Worm (Caenorhabditis elegans) whole organism, L2 larva: ENCODE data around the gene W09D10.4.

Experiments used
- C34F6.9 ChIP-seq: fragments of 150-350 bp; optimal IDR thresholded peaks from 2 replicates; lab custom pipeline; 2014; ENCODE audit warnings: missing biosample characterization, missing genetic modification characterization
- F13H6.1 ChIP-seq: sonication (generic microtip); optimal IDR thresholded peaks from 2 replicates; lab custom pipeline; 2016; ENCODE audit warnings: missing genetic modification characterization, missing compliant biosample characterization
- R02D3.7 ChIP-seq: fragments of 150-350 bp; optimal IDR thresholded peaks from 2 replicates; lab custom pipeline; 2014; ENCODE audit warnings: missing biosample characterization, missing genetic modification characterization
- Y55F3AM.14 ChIP-seq: fragments of 200-800 bp; sonication (Bioruptor generic); optimal IDR thresholded peaks from 2 replicates; lab custom pipeline; 2018; ENCODE audit warnings: mild to moderate bottlenecking, missing genetic modification characterization, missing compliant biosample characterization
- ZK546.5 ChIP-seq: sonication (generic microtip); optimal IDR thresholded peaks from 2 replicates; lab custom pipeline; 2017; ENCODE audit warnings: missing biosample characterization, missing genetic modification characterization
- alr-1 ChIP-seq: fragments of 150-350 bp; optimal IDR thresholded peaks from 2 replicates; lab custom pipeline; 2014; ENCODE audit warnings: missing biosample characterization, missing genetic modification characterization
- aly-2 ChIP-seq: fragments of 150-350 bp; optimal IDR thresholded peaks from 2 replicates; lab custom pipeline; 2014; ENCODE audit warnings: missing biosample characterization, missing genetic modification characterization
- ama-1 ChIP-seq: fragments of 150-350 bp; optimal IDR thresholded peaks from 2 replicates; lab custom pipeline; 2018; ENCODE audit warnings: inconsistent platforms
- blmp-1 ChIP-seq: sonication (generic microtip); optimal IDR thresholded peaks from 2 replicates; lab custom pipeline; 2017; ENCODE audit warnings: missing genetic modification characterization, mild to moderate bottlenecking, missing compliant biosample characterization, antibody characterized with exemption, moderate library complexity; ENCODE audit not compliant: insufficient read depth
- ceh-16 ChIP-seq: fragments of 150-350 bp; optimal IDR thresholded peaks from 2 replicates; lab custom pipeline; 2014; ENCODE audit warnings: missing biosample characterization, missing genetic modification characterization
- ceh-82 ChIP-seq: fragments of 150-350 bp; optimal IDR thresholded peaks from 2 replicates; lab custom pipeline; 2014; ENCODE audit warnings: missing biosample characterization, missing genetic modification characterization
- crh-2 ChIP-seq: sonication (generic microtip); optimal IDR thresholded peaks from 2 replicates; lab custom pipeline; 2017; ENCODE audit warnings: missing biosample characterization, missing genetic modification characterization
- dmd-4 ChIP-seq: sonication (generic microtip); optimal IDR thresholded peaks from 2 replicates; lab custom pipeline; 2017; ENCODE audit warnings: missing biosample characterization, missing genetic modification characterization
- egl-27 ChIP-seq: sonication (generic microtip); optimal IDR thresholded peaks from 3 replicates; lab custom pipeline; 2017; ENCODE audit warnings: missing biosample characterization, missing genetic modification reagents, missing genetic modification characterization
- elt-1 ChIP-seq: fragments of 150-350 bp; optimal IDR thresholded peaks from 2 replicates; lab custom pipeline; 2014; ENCODE audit warnings: missing biosample characterization, missing genetic modification characterization
- elt-3 ChIP-seq: sonication (generic microtip); optimal IDR thresholded peaks from 2 replicates; lab custom pipeline; 2017; ENCODE audit warnings: missing biosample characterization, missing genetic modification characterization
- fos-1 ChIP-seq: fragments of 150-350 bp; optimal IDR thresholded peaks from 2 replicates; lab custom pipeline; 2014; ENCODE audit warnings: missing biosample characterization, missing genetic modification characterization
- gmeb-1 ChIP-seq: fragments of 150-350 bp; optimal IDR thresholded peaks from 2 replicates; lab custom pipeline; 2014; ENCODE audit warnings: missing biosample characterization, missing genetic modification characterization
- lin-11 ChIP-seq: fragments of 150-350 bp; sonication (generic microtip); optimal IDR thresholded peaks from 2 replicates; lab custom pipeline; 2014; ENCODE audit warnings: missing biosample characterization, missing genetic modification characterization, inconsistent platforms, mixed read lengths
- lin-13 ChIP-seq: fragments of 150-350 bp; optimal IDR thresholded peaks from 2 replicates; lab custom pipeline; 2014; ENCODE audit warnings: missing biosample characterization, missing genetic modification reagents, missing genetic modification characterization
- lin-39 ChIP-seq: fragments of 150-350 bp; optimal IDR thresholded peaks from 2 replicates; lab custom pipeline; 2014; ENCODE audit warnings: missing biosample characterization, missing genetic modification reagents, missing genetic modification characterization
- lsy-2 ChIP-seq, 2 experiments: fragments of 150-350 bp in 1 of 2; sonication (generic microtip) in 1 of 2; optimal IDR thresholded peaks; 2 replicates each; lab custom pipeline; 2014 to 2017; ENCODE audit warnings: missing biosample characterization in 2 of 2, missing genetic modification characterization in 2 of 2
- mab-5 ChIP-seq: fragments of 150-350 bp; optimal IDR thresholded peaks from 2 replicates; lab custom pipeline; 2014; ENCODE audit warnings: missing biosample characterization, missing genetic modification characterization
- mbf-1 ChIP-seq: sonication (generic microtip); optimal IDR thresholded peaks from 2 replicates; lab custom pipeline; 2017; ENCODE audit warnings: missing biosample characterization, missing genetic modification characterization
- mdl-1 ChIP-seq, 2 experiments: fragments of 150-350 bp in 1 of 2; sonication (generic microtip) in 1 of 2; optimal IDR thresholded peaks; 2 replicates each; lab custom pipeline; 2017; ENCODE audit warnings: missing biosample characterization in 2 of 2, missing genetic modification characterization in 2 of 2
- nhr-10 ChIP-seq: sonication (generic microtip); optimal IDR thresholded peaks from 2 replicates; lab custom pipeline; 2017; ENCODE audit warnings: missing biosample characterization, missing genetic modification characterization
- nhr-11 ChIP-seq: fragments of 150-350 bp; optimal IDR thresholded peaks from 2 replicates; lab custom pipeline; 2014; ENCODE audit warnings: missing biosample characterization, missing genetic modification characterization
- nhr-12 ChIP-seq: fragments of 150-350 bp; optimal IDR thresholded peaks from 2 replicates; lab custom pipeline; 2014; ENCODE audit warnings: missing biosample characterization, missing genetic modification characterization
- nhr-129 ChIP-seq: fragments of 150-350 bp; optimal IDR thresholded peaks from 2 replicates; lab custom pipeline; 2014; ENCODE audit warnings: missing biosample characterization, missing genetic modification characterization
- nhr-21 ChIP-seq: fragments of 150-350 bp; optimal IDR thresholded peaks from 2 replicates; lab custom pipeline; 2014; ENCODE audit warnings: missing biosample characterization, missing genetic modification characterization
- nhr-23 ChIP-seq: fragments of 150-350 bp; optimal IDR thresholded peaks from 2 replicates; lab custom pipeline; 2014; ENCODE audit warnings: missing biosample characterization, missing genetic modification reagents, missing genetic modification characterization
- nhr-237 ChIP-seq: fragments of 150-350 bp; optimal IDR thresholded peaks from 2 replicates; lab custom pipeline; 2014; ENCODE audit warnings: missing biosample characterization, missing genetic modification characterization
- nhr-25 ChIP-seq: fragments of 150-350 bp; sonication (generic microtip); optimal IDR thresholded peaks from 3 replicates; lab custom pipeline; 2014; ENCODE audit warnings: missing biosample characterization, missing genetic modification characterization
- nhr-6 ChIP-seq: fragments of 150-350 bp; optimal IDR thresholded peaks from 2 replicates; lab custom pipeline; 2014; ENCODE audit warnings: missing biosample characterization, missing genetic modification characterization
- nhr-77 ChIP-seq: fragments of 150-350 bp; optimal IDR thresholded peaks from 2 replicates; lab custom pipeline; 2014; ENCODE audit warnings: missing biosample characterization, missing genetic modification characterization
- peb-1 ChIP-seq: fragments of 150-350 bp; optimal IDR thresholded peaks from 2 replicates; lab custom pipeline; 2014; ENCODE audit warnings: missing biosample characterization, missing genetic modification characterization
- sem-4 ChIP-seq: fragments of 150-350 bp; optimal IDR thresholded peaks from 2 replicates; lab custom pipeline; 2014; ENCODE audit warnings: missing biosample characterization, missing genetic modification reagents, missing genetic modification characterization
- skn-1 ChIP-seq: sonication (generic microtip); optimal IDR thresholded peaks from 2 replicates; lab custom pipeline; 2017; ENCODE audit warnings: missing biosample characterization, missing genetic modification characterization
- sma-3 ChIP-seq: sonication (generic microtip); optimal IDR thresholded peaks from 2 replicates; lab custom pipeline; 2016; ENCODE audit warnings: missing genetic modification reagents, missing genetic modification characterization, missing compliant biosample characterization
- sma-9 ChIP-seq, 2 experiments: fragments of 150-350 bp in 1 of 2; sonication (generic microtip) in 1 of 2; optimal IDR thresholded peaks; 2 replicates each; lab custom pipeline; 2014 to 2016; ENCODE audit warnings: missing genetic modification characterization in 2 of 2, mild to moderate bottlenecking in 1 of 2, missing biosample characterization in 1 of 2, missing compliant biosample characterization in 1 of 2, missing genetic modification reagents in 1 of 2, moderate library complexity in 1 of 2
- snpc-4 ChIP-seq: fragments of 150-350 bp; optimal IDR thresholded peaks from 2 replicates; lab custom pipeline; 2014; ENCODE audit warnings: missing biosample characterization, missing genetic modification characterization
- unc-39 ChIP-seq: fragments of 150-350 bp; optimal IDR thresholded peaks from 2 replicates; lab custom pipeline; 2014; ENCODE audit warnings: missing biosample characterization, missing genetic modification characterization
- unc-55 ChIP-seq: fragments of 150-350 bp; sonication (generic microtip); optimal IDR thresholded peaks from 3 replicates; lab custom pipeline; 2014; ENCODE audit warnings: missing biosample characterization, missing genetic modification reagents, missing genetic modification characterization
- unc-62 ChIP-seq: fragments of 150-350 bp; optimal IDR thresholded peaks from 2 replicates; lab custom pipeline; 2014; ENCODE audit warnings: missing biosample characterization, missing genetic modification reagents, missing genetic modification characterization
- zag-1 ChIP-seq: fragments of 150-350 bp; optimal IDR thresholded peaks from 2 replicates; lab custom pipeline; 2014; ENCODE audit warnings: missing biosample characterization, missing genetic modification characterization
- ztf-1 ChIP-seq: fragments of 200-800 bp; sonication (Bioruptor generic); conservative IDR thresholded peaks from 2 replicates; pipeline ENCODE4 v1.3.6; 2022; ENCODE audit warnings: missing genetic modification characterization, missing compliant biosample characterization
- ztf-11 ChIP-seq: sonication (generic microtip); optimal IDR thresholded peaks from 2 replicates; lab custom pipeline; 2017; ENCODE audit warnings: missing biosample characterization, missing genetic modification characterization
- ztf-4 ChIP-seq: fragments of 150-350 bp; optimal IDR thresholded peaks from 2 replicates; lab custom pipeline; 2014; ENCODE audit warnings: missing biosample characterization, missing genetic modification characterization

W09D10.4 gene

DNA sequence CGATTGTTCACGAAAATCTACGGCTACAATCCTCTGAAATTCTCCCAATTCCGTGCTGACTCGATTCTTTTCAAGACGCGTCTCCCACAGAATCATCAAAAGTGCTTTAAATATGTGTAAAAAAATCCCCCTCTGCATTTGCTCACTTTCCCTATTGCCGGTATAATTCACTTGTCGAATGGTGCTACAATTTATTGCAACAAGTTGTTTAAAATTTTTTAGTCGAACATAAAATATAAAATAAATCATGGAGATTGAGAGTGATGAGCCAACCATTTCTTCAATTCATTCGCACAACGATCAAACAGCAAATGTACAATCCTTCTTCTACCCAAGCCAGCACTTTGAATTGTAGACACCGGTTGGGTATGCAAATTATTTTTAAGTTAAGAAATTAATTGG lies 30.4 kb upstream of the W09D10.4 start:
- TF ChIP-seq nhr-12 (tag; lab: Kevin White, UChicago) = no peak
- TF ChIP-seq ceh-82 = no peak
- no peak for TF ChIP-seq nhr-77 (tag; lab: Kevin White, UChicago)
- no peak for TF ChIP-seq crh-2 (tag; lab: Kevin White, UChicago)
- TF ChIP-seq skn-1 (tag; lab: Kevin White, UChicago) = no peak
- TF ChIP-seq fos-1 = no peak
- TF ChIP-seq lin-39 (tag; lab: Kevin White, UChicago) = no peak
- TF ChIP-seq mdl-1 (tag; optimal IDR thresholded peaks at IDR 0.05; lab: Kevin White, UChicago) = no peak
- no peak for TF ChIP-seq unc-62 (GFP tag; lab: Kevin White, UChicago)
- TF ChIP-seq, all 48 proteins: peak for 0

DNA sequence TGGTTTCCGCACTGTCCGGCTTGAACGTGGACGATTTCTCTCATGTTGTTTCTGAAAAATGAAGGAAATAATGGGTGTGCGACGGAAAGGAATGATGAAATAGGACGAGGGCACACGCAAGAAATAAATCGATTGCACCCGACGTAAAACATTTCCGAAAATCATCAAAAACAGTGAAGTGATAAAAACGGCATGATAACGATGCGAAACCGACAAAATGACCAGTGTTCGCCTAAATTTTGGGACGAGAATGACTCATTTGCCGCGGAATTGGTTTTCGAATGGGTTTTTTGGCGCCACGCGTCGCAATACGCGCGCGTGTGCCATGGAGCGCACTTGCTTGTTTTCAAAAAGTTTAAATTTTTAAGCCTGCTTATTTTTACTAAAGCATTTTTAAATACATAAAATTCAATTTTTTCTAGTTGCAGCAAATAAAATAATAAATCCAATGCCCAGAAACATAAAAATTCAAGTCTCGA lies 26.4 kb upstream of the W09D10.4 start, which contains the start of the genes tbb-1 and rib-2:
tbb-1 (minus strand) TSS at position 51 of the 479 bp plus-strand sequence.
rib-2 (plus strand) TSS at position 429 of the 479 bp plus-strand sequence.
- TF ChIP-seq ZK546.5 (tag; lab: Kevin White, UChicago) = no peak
- peak; percentile 76 for TF ChIP-seq ama-1 (lab: Kevin White, UChicago)
- TF ChIP-seq nhr-77 (tag; lab: Kevin White, UChicago) = no peak
- TF ChIP-seq sma-9 (GFP tag; optimal IDR thresholded peaks at IDR 0.05; lab: Kevin White, UChicago) = peak; percentile 65
- no peak for TF ChIP-seq sma-9 (tag; optimal IDR thresholded peaks at IDR 0.05; lab: Kevin White, UChicago)
- peak; percentile 54 for TF ChIP-seq sem-4 (tag; lab: Kevin White, UChicago)
- TF ChIP-seq zag-1 (tag; lab: Kevin White, UChicago) = peak; percentile 34
- TF ChIP-seq nhr-23 = no peak
- peak; percentile 79 for TF ChIP-seq F13H6.1 (tag; lab: Kevin White, UChicago)
- no peak for TF ChIP-seq elt-1 (tag; lab: Kevin White, UChicago)
- no peak for TF ChIP-seq ztf-4 (tag; lab: Kevin White, UChicago)
- TF ChIP-seq lin-13 (GFP tag; lab: Kevin White, UChicago) = peak; percentile 80
- no peak for TF ChIP-seq ztf-1 (GFP tag; lab: Robert Waterston, UW)
- no peak for TF ChIP-seq ztf-11 (tag; lab: Kevin White, UChicago)
- TF ChIP-seq snpc-4 (tag; lab: Kevin White, UChicago) = peak; percentile 20
- peak; percentile 43 for TF ChIP-seq lin-11 (tag; lab: Kevin White, UChicago)
- TF ChIP-seq unc-39 = no peak
- TF ChIP-seq nhr-21 (tag; lab: Kevin White, UChicago) = peak; percentile 48
- TF ChIP-seq dmd-4 (tag; lab: Kevin White, UChicago) = no peak
- TF ChIP-seq nhr-25 = peak; percentile 66
- TF ChIP-seq unc-62 (GFP tag; lab: Kevin White, UChicago) = no peak
- TF ChIP-seq nhr-129 (tag; lab: Kevin White, UChicago) = peak; percentile 59
- peak; percentile 90 for TF ChIP-seq sma-3 (GFP tag; lab: Kevin White, UChicago)
- TF ChIP-seq C34F6.9 (tag; lab: Kevin White, UChicago) = peak; percentile 90
- TF ChIP-seq unc-55 (GFP tag; lab: Kevin White, UChicago) = peak; percentile 83
- TF ChIP-seq nhr-237 (tag; lab: Kevin White, UChicago) = no peak
- peak; percentile 54 for TF ChIP-seq skn-1 (tag; lab: Kevin White, UChicago)
- TF ChIP-seq nhr-10 (tag; lab: Kevin White, UChicago) = no peak
- no peak for TF ChIP-seq nhr-12 (tag; lab: Kevin White, UChicago)
- no peak for TF ChIP-seq ceh-16 (tag; lab: Kevin White, UChicago)
- TF ChIP-seq blmp-1 = peak; percentile 45
- peak; percentile 97 for TF ChIP-seq crh-2 (tag; lab: Kevin White, UChicago)
- TF ChIP-seq peb-1 (tag; lab: Kevin White, UChicago) = no peak
- peak; percentile 17 for TF ChIP-seq egl-27 (tag; lab: Kevin White, UChicago)
- no peak for TF ChIP-seq alr-1 (tag; lab: Kevin White, UChicago)
- no peak for TF ChIP-seq mbf-1 (tag; lab: Kevin White, UChicago)
- TF ChIP-seq nhr-6 (tag; lab: Kevin White, UChicago) = no peak
- no peak for TF ChIP-seq lin-39 (tag; lab: Kevin White, UChicago)
- TF ChIP-seq aly-2 (tag; lab: Kevin White, UChicago) = no peak
- TF ChIP-seq ceh-82 = no peak
- no peak for TF ChIP-seq R02D3.7 (tag; lab: Kevin White, UChicago)
- peak; percentile 82 for TF ChIP-seq gmeb-1
- TF ChIP-seq elt-3 (tag; lab: Kevin White, UChicago) = no peak
- TF ChIP-seq nhr-11 (tag; lab: Kevin White, UChicago) = no peak
- TF ChIP-seq mdl-1 (tag; optimal IDR thresholded peaks at IDR 0.05; lab: Kevin White, UChicago) = peak in 1 of 2 experiments; percentile 72
- TF ChIP-seq mab-5 (tag; lab: Kevin White, UChicago) = no peak
- peak; percentile 100 for TF ChIP-seq fos-1
- TF ChIP-seq lsy-2 (tag; optimal IDR thresholded peaks at IDR 0.05; lab: Kevin White, UChicago) = peak in 1 of 2 experiments; percentile 82
- no peak for TF ChIP-seq Y55F3AM.14 (GFP tag; lab: Kevin White, UChicago)
- TF ChIP-seq, all 48 proteins: peak for 22
